Worm (Caenorhabditis elegans) whole organism, L4 larva: Measurements from ENCODE around the gene hbl-1.

Experiments used
- D1046.2 ChIP-seq: fragments of 200-800 bp; sonication (Bioruptor generic); IDR thresholded peaks from 2 replicates; pipeline ENCODE4 v1.3.6; 2022; ENCODE audit warnings: missing genetic modification characterization, missing compliant biosample characterization
- F10B5.3 ChIP-seq: sonication (generic microtip); optimal IDR thresholded peaks from 2 replicates; lab custom pipeline; 2016; ENCODE audit warnings: mild to moderate bottlenecking, missing genetic modification characterization, missing compliant biosample characterization
- F26F4.8 ChIP-seq: fragments of 200-800 bp; sonication (Bioruptor generic); conservative IDR thresholded peaks from 2 replicates; pipeline ENCODE4 v1.3.6; 2022; ENCODE audit warnings: missing genetic modification characterization, missing compliant biosample characterization
- Y48G9A.11 ChIP-seq: fragments of 200-800 bp; sonication (Bioruptor generic); IDR thresholded peaks from 2 replicates; pipeline ENCODE4 v1.3.6; 2022; ENCODE audit warnings: missing genetic modification reagents, missing genetic modification characterization, missing compliant biosample characterization
- Y5F2A.4 ChIP-seq: fragments of 200-800 bp; sonication (Bioruptor generic); optimal IDR thresholded peaks from 2 replicates; lab custom pipeline; 2018; ENCODE audit warnings: mild to moderate bottlenecking, missing genetic modification characterization, missing compliant biosample characterization
- ZK337.2 ChIP-seq: fragments of 200-800 bp; sonication (Bioruptor generic); IDR thresholded peaks from 2 replicates; pipeline ENCODE4 v1.3.6; 2022; ENCODE audit warnings: missing genetic modification reagents, missing genetic modification characterization, missing compliant biosample characterization
- ZK546.5 ChIP-seq, 2 experiments: sonication (generic microtip); optimal IDR thresholded peaks; 2 replicates each; lab custom pipeline; 2017; ENCODE audit warnings: missing biosample characterization in 2 of 2, missing genetic modification characterization in 2 of 2
- ama-1 ChIP-seq: fragments of 150-350 bp; optimal IDR thresholded peaks from 2 replicates; lab custom pipeline; 2014; ENCODE audit warnings: inconsistent platforms, mixed read lengths
- arid-1 ChIP-seq: fragments of 200-800 bp; sonication (Bioruptor generic); conservative IDR thresholded peaks from 2 replicates; pipeline ENCODE4 v1.3.6; 2022; ENCODE audit warnings: missing genetic modification reagents, missing genetic modification characterization, missing compliant biosample characterization
- daf-16 ChIP-seq, 3 experiments: sonication (generic microtip); optimal IDR thresholded peaks; 2 replicates each; lab custom pipeline; 2016 to 2017; ENCODE audit warnings: missing genetic modification characterization in 3 of 3, missing genetic modification reagents in 3 of 3, mild to moderate bottlenecking in 2 of 3, missing compliant biosample characterization in 2 of 3, missing biosample characterization in 1 of 3, moderate library complexity in 1 of 3
- daf-19 ChIP-seq: fragments of 200-800 bp; sonication (Bioruptor generic); conservative IDR thresholded peaks from 2 replicates; pipeline ENCODE4 v1.3.6; 2022; ENCODE audit warnings: missing genetic modification characterization, missing compliant biosample characterization
- dmd-6 ChIP-seq: fragments of 200-800 bp; sonication (Bioruptor generic); IDR thresholded peaks from 2 replicates; pipeline ENCODE4 v1.3.6; 2022; ENCODE audit warnings: missing genetic modification reagents, missing genetic modification characterization, missing compliant biosample characterization
- dmd-8 ChIP-seq: fragments of 200-800 bp; sonication (Bioruptor generic); IDR thresholded peaks from 2 replicates; pipeline ENCODE4 v1.3.6; 2022; ENCODE audit warnings: missing genetic modification characterization, missing compliant biosample characterization
- dmd-9 ChIP-seq: fragments of 200-800 bp; sonication (Bioruptor generic); IDR thresholded peaks from 2 replicates; pipeline ENCODE4 v1.3.6; 2022; ENCODE audit warnings: missing genetic modification reagents, missing genetic modification characterization, missing compliant biosample characterization
- dpl-1 ChIP-seq: fragments of 150-350 bp; optimal IDR thresholded peaks from 2 replicates; lab custom pipeline; 2014; ENCODE audit warnings: missing biosample characterization, missing genetic modification reagents, missing genetic modification characterization
- egl-27 ChIP-seq: sonication (generic microtip); optimal IDR thresholded peaks from 3 replicates; lab custom pipeline; 2017; ENCODE audit warnings: missing biosample characterization, missing genetic modification reagents, missing genetic modification characterization
- egl-43 ChIP-seq: fragments of 200-800 bp; sonication (Bioruptor generic); IDR thresholded peaks from 2 replicates; pipeline ENCODE4 v1.3.6; 2022; ENCODE audit warnings: missing genetic modification reagents, missing genetic modification characterization, missing compliant biosample characterization
- fos-1 ChIP-seq: fragments of 150-350 bp; optimal IDR thresholded peaks from 2 replicates; lab custom pipeline; 2014; ENCODE audit warnings: missing biosample characterization, missing genetic modification characterization
- gei-8 ChIP-seq: fragments of 200-800 bp; sonication (Bioruptor generic); optimal IDR thresholded peaks from 2 replicates; lab custom pipeline; 2018; ENCODE audit warnings: mild to moderate bottlenecking, missing genetic modification characterization, missing compliant biosample characterization
- hlh-11 ChIP-seq: fragments of 200-800 bp; sonication (Bioruptor generic); optimal IDR thresholded peaks from 2 replicates; lab custom pipeline; 2018; ENCODE audit warnings: mild to moderate bottlenecking, missing genetic modification characterization, missing compliant biosample characterization
- hlh-30 ChIP-seq: sonication (generic microtip); optimal IDR thresholded peaks from 2 replicates; lab custom pipeline; 2017; ENCODE audit warnings: antibody characterized with exemption, mild to moderate bottlenecking, missing genetic modification characterization, missing compliant biosample characterization; ENCODE audit not compliant: insufficient read depth
- jun-1 ChIP-seq: fragments of 150-350 bp; optimal IDR thresholded peaks from 2 replicates; lab custom pipeline; 2014; ENCODE audit warnings: missing biosample characterization, missing genetic modification reagents, missing genetic modification characterization
- lin-1 ChIP-seq: fragments of 200-800 bp; sonication (Bioruptor generic); IDR thresholded peaks from 2 replicates; pipeline ENCODE4 v1.3.6; 2022; ENCODE audit warnings: missing genetic modification reagents, missing genetic modification characterization, missing compliant biosample characterization
- lin-29 ChIP-seq: fragments of 200-800 bp; sonication (Bioruptor generic); IDR thresholded peaks from 2 replicates; pipeline ENCODE4 v1.3.6; 2022; ENCODE audit warnings: missing genetic modification reagents, missing genetic modification characterization, missing compliant biosample characterization
- lin-38 ChIP-seq: fragments of 200-800 bp; sonication (Bioruptor generic); IDR thresholded peaks from 2 replicates; pipeline ENCODE4 v1.3.6; 2022; ENCODE audit warnings: missing genetic modification reagents, missing genetic modification characterization, missing compliant biosample characterization
- lir-3 ChIP-seq: sonication (generic microtip); optimal IDR thresholded peaks from 2 replicates; lab custom pipeline; 2016; ENCODE audit warnings: mild to moderate bottlenecking, missing genetic modification characterization, missing compliant biosample characterization
- lsy-2 ChIP-seq, 2 experiments: fragments of 150-350 bp in 1 of 2; sonication (generic microtip) in 1 of 2; optimal IDR thresholded peaks; 2 replicates each; lab custom pipeline; 2014 to 2017; ENCODE audit warnings: missing biosample characterization in 2 of 2, missing genetic modification characterization in 2 of 2
- madf-5 ChIP-seq, 2 experiments: fragments of 200-800 bp; sonication (Bioruptor generic); IDR thresholded peaks; 2 replicates each; pipeline ENCODE4 v1.3.6; 2022; ENCODE audit warnings: missing compliant biosample characterization in 2 of 2, missing genetic modification characterization in 2 of 2
- madf-9 ChIP-seq: fragments of 200-800 bp; sonication (Bioruptor generic); conservative IDR thresholded peaks from 2 replicates; pipeline ENCODE4 v1.3.6; 2022; ENCODE audit warnings: missing genetic modification reagents, missing genetic modification characterization, missing compliant biosample characterization
- mdl-1 ChIP-seq, 2 experiments: fragments of 150-350 bp in 1 of 2; sonication (generic microtip) in 1 of 2; optimal IDR thresholded peaks; 2 replicates each; lab custom pipeline; 2014 to 2017; ENCODE audit warnings: missing biosample characterization in 2 of 2, missing genetic modification characterization in 2 of 2
- mes-2 ChIP-seq: sonication (generic microtip); optimal IDR thresholded peaks from 2 replicates; lab custom pipeline; 2016; ENCODE audit warnings: missing genotype, mild to moderate bottlenecking, missing genetic modification characterization, missing compliant biosample characterization; ENCODE audit not compliant: poor library complexity, severe bottlenecking
- mxl-2 ChIP-seq: fragments of 200-800 bp; sonication (Bioruptor generic); conservative IDR thresholded peaks from 2 replicates; pipeline ENCODE4 v1.3.6; 2022; ENCODE audit warnings: missing genetic modification reagents, missing genetic modification characterization, missing compliant biosample characterization
- mxl-3 ChIP-seq: fragments of 200-800 bp; sonication (Bioruptor generic); optimal IDR thresholded peaks from 2 replicates; lab custom pipeline; 2018; ENCODE audit warnings: mild to moderate bottlenecking, missing genetic modification characterization, missing compliant biosample characterization
- nhr-102 ChIP-seq: sonication (generic microtip); optimal IDR thresholded peaks from 2 replicates; lab custom pipeline; 2016; ENCODE audit warnings: mild to moderate bottlenecking, missing genetic modification characterization, moderate library complexity, missing compliant biosample characterization
- nhr-11 ChIP-seq: fragments of 150-350 bp; optimal IDR thresholded peaks from 2 replicates; lab custom pipeline; 2014; ENCODE audit warnings: missing biosample characterization, missing genetic modification characterization
- nhr-25 ChIP-seq: sonication (generic microtip); optimal IDR thresholded peaks from 2 replicates; lab custom pipeline; 2017; ENCODE audit warnings: missing genetic modification characterization, mild to moderate bottlenecking, missing compliant biosample characterization, antibody characterized with exemption, moderate library complexity, borderline replicate concordance; ENCODE audit not compliant: insufficient read depth
- nhr-28 ChIP-seq: fragments of 150-350 bp; optimal IDR thresholded peaks from 2 replicates; lab custom pipeline; 2014; ENCODE audit warnings: missing biosample characterization, missing genetic modification characterization
- rbr-2 ChIP-seq: sonication (generic microtip); optimal IDR thresholded peaks from 2 replicates; lab custom pipeline; 2016; ENCODE audit warnings: missing genotype, missing genetic modification characterization, missing compliant biosample characterization
- sdz-12 ChIP-seq: fragments of 200-800 bp; sonication (Bioruptor generic); optimal IDR thresholded peaks from 2 replicates; lab custom pipeline; 2018; ENCODE audit warnings: mild to moderate bottlenecking, missing genetic modification characterization, missing compliant biosample characterization
- set-16 ChIP-seq: fragments of 200-800 bp; sonication (Bioruptor generic); IDR thresholded peaks from 2 replicates; pipeline ENCODE4 v1.3.6; 2022; ENCODE audit warnings: missing genetic modification reagents, missing genetic modification characterization, missing compliant biosample characterization
- snpc-4 ChIP-seq: fragments of 150-350 bp; optimal IDR thresholded peaks from 2 replicates; lab custom pipeline; 2014; ENCODE audit warnings: missing biosample characterization, missing genetic modification characterization
- tag-97 ChIP-seq: fragments of 200-800 bp; sonication (Bioruptor generic); IDR thresholded peaks from 2 replicates; pipeline ENCODE4 v1.3.6; 2022; ENCODE audit warnings: missing genetic modification characterization, missing compliant biosample characterization
- vab-7 ChIP-seq: fragments of 200-800 bp; sonication (Bioruptor generic); IDR thresholded peaks from 2 replicates; pipeline ENCODE4 v1.3.6; 2022; ENCODE audit warnings: missing genetic modification reagents, missing genetic modification characterization, missing compliant biosample characterization
- zip-2 ChIP-seq: fragments of 150-350 bp; optimal IDR thresholded peaks from 2 replicates; lab custom pipeline; 2014; ENCODE audit warnings: missing biosample characterization, missing genetic modification characterization

Gene hbl-1

DNA sequence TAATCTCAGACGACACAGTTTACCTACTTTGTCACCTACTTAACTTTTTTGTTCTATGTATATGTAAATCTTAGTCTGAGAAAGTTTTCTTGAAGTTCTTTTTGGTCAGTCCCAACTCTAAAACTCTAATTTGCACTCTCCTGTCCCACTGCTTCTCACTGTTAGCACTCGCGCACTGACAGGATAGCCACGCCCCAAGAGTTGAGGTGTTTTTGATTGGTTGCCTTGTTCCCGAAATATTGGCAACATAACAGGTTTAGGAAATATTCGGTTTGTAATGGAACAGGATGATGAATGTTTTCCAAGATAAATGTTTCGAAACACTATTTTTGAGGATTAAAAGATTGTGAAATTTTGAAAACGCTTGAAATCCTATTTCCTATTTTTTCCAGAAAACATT lies 4.9 kb upstream of the hbl-1 start:
- TF ChIP-seq nhr-11 (tag; lab: Kevin White, UChicago) (no peak), Y48G9A.11 (GFP tag; lab: Robert Waterston, UW) (no peak), F26F4.8 (GFP tag; lab: Robert Waterston, UW) (no peak), dmd-6 (GFP tag; lab: Robert Waterston, UW) (no peak), arid-1 (GFP tag; lab: Robert Waterston, UW) (no peak), daf-16 (GFP tag; optimal IDR thresholded peaks at IDR 0.05; lab: Kevin White, UChicago) (no peak), daf-16 (tag; optimal IDR thresholded peaks at IDR 0.05; lab: Kevin White, UChicago) (no peak), ZK546.5 (tag; optimal IDR thresholded peaks at IDR 0.05; lab: Kevin White, UChicago) (no peak), D1046.2 (no peak), ama-1 (lab: Kevin White, UChicago) (no peak), mdl-1 (tag; optimal IDR thresholded peaks at IDR 0.05; lab: Kevin White, UChicago) (no peak), dmd-8 (GFP tag; lab: Robert Waterston, UW) (no peak), jun-1 (tag; lab: Kevin White, UChicago) (no peak), mes-2 (tag; lab: Kevin White, UChicago) (no peak), dpl-1 (GFP tag; lab: Kevin White, UChicago) (no peak), vab-7 (GFP tag; lab: Robert Waterston, UW) (no peak), lin-29 (GFP tag; lab: Robert Waterston, UW) (no peak)

DNA sequence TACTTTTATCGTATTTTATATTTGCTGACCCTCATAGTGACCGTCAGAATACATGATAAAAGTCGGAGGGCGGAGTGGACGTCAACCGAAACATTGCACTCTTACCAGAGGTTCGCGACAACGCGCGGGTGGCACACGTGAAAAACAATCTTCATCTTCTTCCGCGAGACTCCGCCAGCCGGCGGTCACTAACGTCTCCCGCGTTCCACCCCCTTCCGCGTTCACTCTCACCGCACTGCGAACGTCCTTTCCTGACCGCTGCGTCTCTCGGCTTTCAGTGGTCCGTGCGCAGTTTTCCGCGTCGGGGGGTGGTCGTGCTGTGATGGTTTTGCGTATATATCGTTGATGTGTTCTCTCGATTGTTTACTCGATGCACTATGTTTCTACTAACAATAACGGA lies 3.8 kb upstream of the hbl-1 start:
- TF ChIP-seq lir-3 (no peak), nhr-102 (tag; lab: Kevin White, UChicago) (no peak), hlh-11 (tag; lab: Kevin White, UChicago) (peak; percentile 62), set-16 (GFP tag; lab: Robert Waterston, UW) (peak; percentile 91), madf-9 (GFP tag; lab: Robert Waterston, UW) (0 out of 2 replicates have a peak, but pooled peaks have one; percentile 14), mxl-3 (GFP tag; lab: Kevin White, UChicago) (peak; percentile 73), hlh-30 (tag; lab: Kevin White, UChicago) (peak; percentile 35), mdl-1 (tag; optimal IDR thresholded peaks at IDR 0.05; lab: Kevin White, UChicago) (peak in 1 of 2 experiments; percentile 58)

DNA sequence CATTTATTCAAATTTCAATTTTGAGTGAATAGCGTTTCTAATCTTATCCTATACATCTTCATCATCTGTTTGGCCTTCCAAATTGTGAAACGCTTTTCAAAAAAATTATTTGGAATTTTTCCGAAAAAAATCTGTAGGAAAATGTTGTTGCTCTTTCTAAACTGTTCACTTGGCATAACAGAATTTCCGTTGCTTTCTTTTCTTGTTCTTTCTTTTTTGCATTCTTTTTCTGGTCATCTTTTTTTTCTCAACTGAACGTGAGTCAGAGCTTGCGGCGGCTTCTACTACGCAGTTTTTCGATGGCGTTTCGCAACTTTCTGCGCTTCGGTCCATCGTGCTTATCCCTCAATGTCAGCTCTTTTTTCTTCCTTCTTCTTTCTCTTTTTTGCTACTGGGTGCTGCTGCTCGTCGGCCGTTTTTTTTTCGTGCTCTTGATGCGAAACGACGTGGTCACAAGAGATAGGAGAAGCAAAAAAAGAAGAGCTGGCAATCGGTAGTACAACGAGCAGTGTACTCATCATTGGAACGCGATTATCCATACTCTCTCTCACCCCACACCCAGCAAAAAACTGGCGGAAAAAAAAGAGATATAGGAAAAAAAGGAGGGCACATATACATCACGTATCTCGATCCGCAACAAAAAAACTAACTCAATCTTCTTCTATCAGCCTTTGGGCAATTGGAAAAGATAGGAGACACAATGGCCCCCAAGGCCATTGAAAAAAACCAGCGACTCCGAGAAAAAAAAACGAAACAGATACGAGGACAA lies 2.1 kb upstream of the hbl-1 start:
- TF ChIP-seq hlh-30 (tag; lab: Kevin White, UChicago) (peak; percentile 59), gei-8 (GFP tag; lab: Kevin White, UChicago) (no peak), F10B5.3 (tag; lab: Kevin White, UChicago) (no peak), F26F4.8 (GFP tag; lab: Robert Waterston, UW) (no peak), madf-5 (GFP tag; IDR thresholded peaks at IDR 0.05; lab: Robert Waterston, UW) (no peak), lin-29 (GFP tag; lab: Robert Waterston, UW) (no peak), ZK337.2 (no peak), snpc-4 (tag; lab: Kevin White, UChicago) (no peak), lsy-2 (tag; optimal IDR thresholded peaks at IDR 0.05; lab: Kevin White, UChicago) (peak in 1 of 2 experiments; percentile 18), mxl-2 (GFP tag; lab: Robert Waterston, UW) (no peak), arid-1 (GFP tag; lab: Robert Waterston, UW) (no peak), rbr-2 (peak; percentile 10), daf-19 (GFP tag; lab: Robert Waterston, UW) (no peak), lin-38 (GFP tag; lab: Robert Waterston, UW) (no peak), Y5F2A.4 (no peak), D1046.2 (no peak), dmd-8 (GFP tag; lab: Robert Waterston, UW) (no peak), sdz-12 (GFP tag; lab: Kevin White, UChicago) (no peak), zip-2 (tag; lab: Kevin White, UChicago) (no peak), lir-3 (no peak), fos-1 (tag; lab: Kevin White, UChicago) (no peak), dmd-9 (GFP tag; lab: Robert Waterston, UW) (no peak), nhr-28 (tag; lab: Kevin White, UChicago) (peak; percentile 27), egl-43 (GFP tag; lab: Robert Waterston, UW) (no peak), egl-27 (tag; lab: Kevin White, UChicago) (no peak), nhr-25 (tag; lab: Kevin White, UChicago) (no peak), tag-97 (GFP tag; lab: Robert Waterston, UW) (no peak), lin-1 (no peak)
